Worm (Caenorhabditis elegans) whole organism, L4 larva: ENCODE results near the gene trap-4.
A peak's percentile ranks its signal among the peaks of the same experiment; 100 is the strongest.

ENCODE experiments used
- T26A8.4 ChIP-seq: fragments of 200-800 bp; sonication (Bioruptor generic); IDR thresholded peaks from 2 replicates; pipeline ENCODE4 v1.3.6; 2022; ENCODE audit warnings: missing genetic modification characterization, missing compliant biosample characterization
- aly-2 ChIP-seq: sonication (generic microtip); optimal IDR thresholded peaks from 2 replicates; lab custom pipeline; 2018; ENCODE audit warnings: missing biosample characterization, missing genetic modification characterization
- ama-1 ChIP-seq: fragments of 150-350 bp; optimal IDR thresholded peaks from 2 replicates; lab custom pipeline; 2014; ENCODE audit warnings: inconsistent platforms, mixed read lengths
- ceh-20 ChIP-seq: fragments of 200-800 bp; sonication (Bioruptor generic); IDR thresholded peaks from 2 replicates; pipeline ENCODE4 v1.3.6; 2022; ENCODE audit warnings: missing genetic modification reagents, missing genetic modification characterization, missing compliant biosample characterization
- jun-1 ChIP-seq: fragments of 150-350 bp; optimal IDR thresholded peaks from 2 replicates; lab custom pipeline; 2014; ENCODE audit warnings: missing biosample characterization, missing genetic modification reagents, missing genetic modification characterization
- nhr-237 ChIP-seq: sonication (generic microtip); optimal IDR thresholded peaks from 2 replicates; lab custom pipeline; 2017; ENCODE audit warnings: missing biosample characterization, missing genetic modification characterization
- pha-4 ChIP-seq, 2 experiments: fragments of 150-350 bp in 1 of 2; fragments of 200-800 bp in 1 of 2; sonication (Bioruptor generic) in 1 of 2; IDR thresholded peaks in 1 of 2; optimal IDR thresholded peaks in 1 of 2; 2 replicates each; pipeline versions ENCODE4 v1.3.6 to Lab custom; 2014 to 2022; ENCODE audit warnings: missing genetic modification characterization in 2 of 2, missing genetic modification reagents in 2 of 2, missing biosample characterization in 1 of 2, missing compliant biosample characterization in 1 of 2
- unc-62 ChIP-seq, 3 experiments: fragments of 150-350 bp in 1 of 3; sonication (generic microtip); optimal IDR thresholded peaks in 2 of 3; peaks in 1 of 3; 1 replicate in 1 of 3; 2 replicates in 2 of 3; lab custom pipeline; 2014 to 2017; ENCODE audit warnings: missing biosample characterization in 3 of 3, missing genetic modification characterization in 3 of 3, missing genetic modification reagents in 3 of 3, missing genotype in 1 of 3
- ztf-11 ChIP-seq: fragments of 150-350 bp; optimal IDR thresholded peaks from 2 replicates; lab custom pipeline; 2014; ENCODE audit warnings: missing biosample characterization, missing genetic modification characterization

ce11 chrIII:11920187-11920785, at the start of gene trap-4, which contains the start of gene ccf-1:
- TF ChIP-seq ztf-11 (tag; lab: Kevin White, UChicago) (no peak), nhr-237 (tag; lab: Kevin White, UChicago) (no peak), unc-62 (GFP tag; optimal IDR thresholded peaks at IDR 0.05 in 1 of 2; lab: Kevin White, UChicago) (peak in 1 of 2 experiments; percentile 8), unc-62 (tag; optimal IDR thresholded peaks at IDR 0.05; lab: Kevin White, UChicago) (no peak), ama-1 (lab: Kevin White, UChicago) (no peak), jun-1 (no peak), aly-2 (tag; lab: Kevin White, UChicago) (no peak), ceh-20 (GFP tag; lab: Robert Waterston, UW) (no peak), pha-4 (GFP tag; IDR thresholded peaks at IDR 0.05; lab: Robert Waterston, UW) (no peak), pha-4 (tag; optimal IDR thresholded peaks at IDR 0.05; lab: Kevin White, UChicago) (no peak), T26A8.4 (no peak)
